Worm (Caenorhabditis elegans) whole organism, L3 larva: Measurements from ENCODE around the gene C32B5.7.
"Not testable (repeated sequence)": the region's sequence is repeated elsewhere in the genome, so short reads cannot be mapped to it uniquely, and the experiment has no call there.

ENCODE experiments used
- ZK546.5 ChIP-seq: sonication (generic microtip); optimal IDR thresholded peaks from 2 replicates; lab custom pipeline; 2017; ENCODE audit warnings: missing biosample characterization, missing genetic modification characterization
- aly-2 ChIP-seq: fragments of 150-350 bp; optimal IDR thresholded peaks from 2 replicates; lab custom pipeline; 2014; ENCODE audit warnings: missing biosample characterization, missing genetic modification characterization
- ceh-16 ChIP-seq: sonication (generic microtip); optimal IDR thresholded peaks from 2 replicates; lab custom pipeline; 2017; ENCODE audit warnings: missing biosample characterization, missing genetic modification characterization
- ceh-28 ChIP-seq: fragments of 150-350 bp; optimal IDR thresholded peaks from 2 replicates; lab custom pipeline; 2014; ENCODE audit warnings: missing biosample characterization, missing genetic modification reagents, missing genetic modification characterization
- ceh-82 ChIP-seq: fragments of 150-350 bp; optimal IDR thresholded peaks from 2 replicates; lab custom pipeline; 2014; ENCODE audit warnings: missing biosample characterization, missing genetic modification characterization
- ceh-9 ChIP-seq: sonication (generic microtip); optimal IDR thresholded peaks from 2 replicates; lab custom pipeline; 2018; ENCODE audit warnings: missing biosample characterization, missing genetic modification characterization
- egl-27 ChIP-seq: sonication (generic microtip); optimal IDR thresholded peaks from 4 replicates; lab custom pipeline; 2017; ENCODE audit warnings: missing biosample characterization, missing genetic modification reagents, missing genetic modification characterization
- elt-1 ChIP-seq: fragments of 150-350 bp; optimal IDR thresholded peaks from 2 replicates; lab custom pipeline; 2014; ENCODE audit warnings: missing biosample characterization, missing genetic modification characterization
- elt-2 ChIP-seq: sonication (generic microtip); optimal IDR thresholded peaks from 2 replicates; lab custom pipeline; 2016; ENCODE audit warnings: missing genetic modification reagents, mild to moderate bottlenecking, missing genetic modification characterization, missing compliant biosample characterization
- elt-3 ChIP-seq, 3 experiments: fragments of 150-350 bp in 1 of 3; sonication (generic microtip) in 2 of 3; optimal IDR thresholded peaks; 2 replicates in 2 of 3; 4 replicates in 1 of 3; lab custom pipeline; 2014 to 2017; ENCODE audit warnings: missing biosample characterization in 3 of 3, missing genetic modification characterization in 3 of 3
- eor-1 ChIP-seq, 2 experiments: fragments of 150-350 bp; optimal IDR thresholded peaks; 2 replicates each; lab custom pipeline; 2014 to 2018; ENCODE audit warnings: missing biosample characterization in 2 of 2, missing genetic modification characterization in 2 of 2
- fkh-10 ChIP-seq: sonication (generic microtip); optimal IDR thresholded peaks from 2 replicates; lab custom pipeline; 2017; ENCODE audit warnings: missing biosample characterization, missing genetic modification reagents, missing genetic modification characterization
- fos-1 ChIP-seq: fragments of 150-350 bp; optimal IDR thresholded peaks from 2 replicates; lab custom pipeline; 2014; ENCODE audit warnings: missing biosample characterization, missing genetic modification characterization
- hmg-11 ChIP-seq: sonication (generic microtip); optimal IDR thresholded peaks from 2 replicates; lab custom pipeline; 2016; ENCODE audit warnings: missing genetic modification characterization, missing compliant biosample characterization
- lin-15B ChIP-seq: fragments of 150-350 bp; optimal IDR thresholded peaks from 2 replicates; lab custom pipeline; 2014; ENCODE audit warnings: missing biosample characterization, missing genetic modification characterization
- lin-39 ChIP-seq: fragments of 150-350 bp; optimal IDR thresholded peaks from 2 replicates; lab custom pipeline; 2018; ENCODE audit warnings: missing biosample characterization, missing genetic modification reagents, missing genetic modification characterization
- lsy-12 ChIP-seq: sonication (generic microtip); optimal IDR thresholded peaks from 2 replicates; lab custom pipeline; 2016; ENCODE audit warnings: mild to moderate bottlenecking, missing genetic modification characterization, missing compliant biosample characterization
- mdl-1 ChIP-seq: fragments of 150-350 bp; optimal IDR thresholded peaks from 2 replicates; lab custom pipeline; 2014; ENCODE audit warnings: missing biosample characterization, missing genetic modification characterization
- nfya-1 ChIP-seq: sonication (generic microtip); optimal IDR thresholded peaks from 2 replicates; lab custom pipeline; 2017; ENCODE audit warnings: missing genetic modification characterization, mild to moderate bottlenecking, missing compliant biosample characterization, antibody characterized with exemption, moderate library complexity; ENCODE audit not compliant: insufficient read depth
- nhr-237 ChIP-seq: fragments of 150-350 bp; optimal IDR thresholded peaks from 2 replicates; lab custom pipeline; 2014; ENCODE audit warnings: missing biosample characterization, missing genetic modification characterization
- nhr-28 ChIP-seq: fragments of 150-350 bp; optimal IDR thresholded peaks from 2 replicates; lab custom pipeline; 2014; ENCODE audit warnings: missing biosample characterization, missing genetic modification characterization
- nhr-43 ChIP-seq: sonication (generic microtip); optimal IDR thresholded peaks from 2 replicates; lab custom pipeline; 2016; ENCODE audit warnings: mild to moderate bottlenecking, missing genetic modification characterization, missing compliant biosample characterization; ENCODE audit not compliant: poor library complexity, severe bottlenecking
- nhr-67 ChIP-seq: fragments of 150-350 bp; optimal IDR thresholded peaks from 2 replicates; lab custom pipeline; 2014; ENCODE audit warnings: missing biosample characterization, missing genetic modification characterization
- nhr-76 ChIP-seq: fragments of 150-350 bp; sonication (generic microtip); optimal IDR thresholded peaks from 5 replicates; lab custom pipeline; 2014; ENCODE audit warnings: missing biosample characterization, missing genetic modification characterization
- nhr-77 ChIP-seq: fragments of 150-350 bp; optimal IDR thresholded peaks from 2 replicates; lab custom pipeline; 2014; ENCODE audit warnings: missing biosample characterization, missing genetic modification characterization
- pha-4 ChIP-seq: fragments of 150-350 bp; optimal IDR thresholded peaks from 2 replicates; lab custom pipeline; 2014; ENCODE audit warnings: missing biosample characterization, missing genetic modification reagents, missing genetic modification characterization
- pqm-1 ChIP-seq: fragments of 150-350 bp; optimal IDR thresholded peaks from 2 replicates; lab custom pipeline; 2017; ENCODE audit warnings: missing biosample characterization, missing genetic modification characterization, inconsistent platforms
- skn-1 ChIP-seq: fragments of 150-350 bp; optimal IDR thresholded peaks from 2 replicates; lab custom pipeline; 2014; ENCODE audit warnings: missing biosample characterization, missing genetic modification characterization
- tbx-2 ChIP-seq: sonication (generic microtip); optimal IDR thresholded peaks from 2 replicates; lab custom pipeline; 2016; ENCODE audit warnings: mild to moderate bottlenecking, missing genetic modification characterization, missing compliant biosample characterization
- ztf-11 ChIP-seq: fragments of 150-350 bp; optimal IDR thresholded peaks from 2 replicates; lab custom pipeline; 2014; ENCODE audit warnings: missing biosample characterization, missing genetic modification characterization
- ztf-4 ChIP-seq: fragments of 150-350 bp; optimal IDR thresholded peaks from 2 replicates; lab custom pipeline; 2014; ENCODE audit warnings: missing biosample characterization, missing genetic modification characterization

Gene C32B5.7

DNA sequence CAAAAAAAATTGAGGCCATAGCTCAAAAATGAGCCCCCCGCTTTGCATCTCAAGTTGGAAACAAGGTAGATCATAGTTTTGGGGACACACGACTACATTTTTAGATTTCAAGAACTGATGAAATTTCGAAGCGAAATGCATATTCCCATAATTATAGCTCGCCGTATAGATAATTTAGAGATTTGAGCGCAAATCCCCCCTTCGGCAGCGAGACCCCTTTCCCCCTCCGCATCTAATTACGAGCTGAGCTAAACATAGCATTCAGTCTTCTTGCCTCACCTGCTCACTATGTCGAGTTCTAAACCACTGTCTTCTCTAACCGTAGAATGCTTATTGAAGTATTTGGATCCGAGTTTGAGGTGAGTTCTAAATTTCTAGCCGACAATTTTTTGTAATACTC, 18.8 kb downstream of the C32B5.7 start, which contains the start of the genes fbxc-17 and fbxc-15:
Gene fbxc-17, minus strand, starts transcription at position 101 of the 400 bp plus-strand sequence.
Gene fbxc-15, plus strand, starts transcription at position 289 of the 400 bp plus-strand sequence.
- TF ChIP-seq nhr-67 (tag; lab: Kevin White, UChicago) (no peak), ZK546.5 (tag; lab: Kevin White, UChicago) (no peak), skn-1 (tag; lab: Kevin White, UChicago) (no peak), lin-15B (tag; lab: Kevin White, UChicago) (no peak), egl-27 (tag; lab: Kevin White, UChicago) (no peak), nhr-43 (tag; lab: Kevin White, UChicago) (no peak), nhr-77 (tag; lab: Kevin White, UChicago) (no peak)

DNA sequence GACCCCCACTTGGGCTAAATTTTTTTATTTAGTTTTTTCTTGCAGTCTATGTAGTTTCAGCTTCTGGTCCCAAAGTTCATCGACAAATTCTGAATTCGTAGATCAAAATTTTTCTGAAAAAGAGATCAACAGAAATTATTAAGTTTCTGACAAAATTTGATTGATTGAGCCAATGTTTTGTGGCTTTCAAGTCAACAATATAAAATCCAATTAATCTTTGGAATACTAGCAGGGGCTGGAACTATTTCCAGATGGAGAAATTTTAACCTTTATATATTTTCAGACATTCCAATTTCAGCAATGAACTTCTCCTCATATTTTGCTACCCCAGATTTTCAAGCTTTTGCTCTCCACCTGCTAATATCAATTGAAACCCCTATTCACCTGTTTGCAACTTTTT, 22.5 kb downstream of the C32B5.7 start, which contains the start of gene srh-274:
Gene srh-274, plus strand, starts transcription at position 301 of the 400 bp plus-strand sequence.
- TF ChIP-seq nhr-67 (tag; lab: Kevin White, UChicago) (no peak), pha-4 (tag; lab: Kevin White, UChicago) (no peak), lin-39 (tag; lab: Kevin White, UChicago) (no peak), ztf-11 (tag; lab: Kevin White, UChicago) (no peak), elt-3 (tag; optimal IDR thresholded peaks at IDR 0.05; lab: Kevin White, UChicago) (no peak), ceh-9 (tag; lab: Kevin White, UChicago) (no peak), ztf-4 (tag; lab: Kevin White, UChicago) (no peak), fkh-10 (GFP tag; lab: Kevin White, UChicago) (no peak), elt-1 (tag; lab: Kevin White, UChicago) (no peak), pqm-1 (no peak), ceh-28 (no peak), eor-1 (tag; optimal IDR thresholded peaks at IDR 0.05; lab: Kevin White, UChicago) (no peak), nfya-1 (tag; lab: Kevin White, UChicago) (no peak), lsy-12 (tag; lab: Kevin White, UChicago) (no peak), nhr-237 (tag; lab: Kevin White, UChicago) (no peak), nhr-77 (tag; lab: Kevin White, UChicago) (no peak), aly-2 (tag; lab: Kevin White, UChicago) (no peak), nhr-43 (tag; lab: Kevin White, UChicago) (no peak), hmg-11 (tag; lab: Kevin White, UChicago) (no peak)

DNA sequence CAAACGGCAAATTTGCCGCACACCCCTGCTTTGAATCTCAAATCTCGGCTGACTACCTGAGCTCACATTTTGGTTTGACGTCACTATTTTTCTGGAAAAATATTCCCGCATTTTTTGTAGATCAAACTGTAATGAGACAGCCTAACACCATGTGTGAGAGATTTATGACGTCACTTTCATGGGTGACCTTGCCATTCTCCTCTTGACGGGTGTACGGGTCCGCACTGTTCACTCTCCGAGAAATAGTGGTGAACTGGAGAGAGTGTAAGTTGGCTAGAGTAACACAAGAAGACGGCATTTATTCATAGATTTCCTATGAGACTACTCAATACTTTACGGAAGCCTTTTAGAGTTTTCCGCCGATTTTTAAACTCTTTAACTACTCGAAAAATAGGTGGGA, 25.4 kb downstream of the C32B5.7 start, which contains the start of gene fbxc-40:
Gene fbxc-40, plus strand, starts transcription at position 301 of the 400 bp plus-strand sequence.
- not testable (repeated sequence) for TF ChIP-seq ceh-82, hmg-11, fos-1 (tag; lab: Kevin White, UChicago)
- TF ChIP-seq, all 47 proteins: peak for 0; not testable (repeated sequence) for 47

ce11 chrII:988437-988836, 28.1 kb downstream of the C32B5.7 start, which contains the start of gene fbxc-39:
fbxc-39 (plus strand) TSS chrII:988737.
- no peak for TF ChIP-seq tbx-2 (tag; lab: Kevin White, UChicago)
- no peak for TF ChIP-seq nhr-76 (tag; lab: Kevin White, UChicago)
- TF ChIP-seq nhr-77 (tag; lab: Kevin White, UChicago), result no peak
- no peak for TF ChIP-seq mdl-1
- TF ChIP-seq elt-1 (tag; lab: Kevin White, UChicago), result no peak
- TF ChIP-seq ceh-9 (tag; lab: Kevin White, UChicago), result no peak
- no peak for TF ChIP-seq ceh-28
- no peak for TF ChIP-seq ceh-16 (tag; lab: Kevin White, UChicago)

ce11 chrII:991300-991699, 31.0 kb downstream of the C32B5.7 start, which contains the start of gene fbxc-42:
fbxc-42 (plus strand) TSS chrII:991600.
- TF ChIP-seq nhr-67 (tag; lab: Kevin White, UChicago) (no peak), lsy-12 (tag; lab: Kevin White, UChicago) (no peak), nhr-28 (tag; lab: Kevin White, UChicago) (no peak)

- not testable (repeated sequence) for TF ChIP-seq lin-39, elt-2, ztf-11 (tag; lab: Kevin White, UChicago)
Observed at ce11 chrII:994231-994630, 33.9 kb downstream of the C32B5.7 start, which contains the start of gene F45D11.7. F45D11.7 (plus strand) TSS chrII:994531.
